Worm (Caenorhabditis elegans) whole organism, young adult: Measurements from ENCODE around the gene tin-10.
A peak's percentile ranks its signal among the peaks of the same experiment; 100 is the strongest.

Experiments used
- B0336.3 ChIP-seq: fragments of 200-800 bp; sonication (Bioruptor generic); IDR thresholded peaks from 2 replicates; pipeline ENCODE4 v1.3.6; 2022; ENCODE audit warnings: missing genetic modification characterization, missing compliant biosample characterization
- C17E4.6 ChIP-seq: fragments of 200-800 bp; sonication (Bioruptor generic); IDR thresholded peaks from 2 replicates; pipeline ENCODE4 v1.3.6; 2022; ENCODE audit warnings: missing genetic modification reagents, missing genetic modification characterization, missing compliant biosample characterization
- D2030.7 ChIP-seq: fragments of 200-800 bp; sonication (Bioruptor generic); IDR thresholded peaks from 2 replicates; pipeline ENCODE4 v1.3.6; 2022; ENCODE audit warnings: missing genetic modification reagents, missing genetic modification characterization, missing compliant biosample characterization
- F33H1.4 ChIP-seq: fragments of 200-800 bp; sonication (Bioruptor generic); IDR thresholded peaks from 2 replicates; pipeline ENCODE4 v1.3.6; 2022; ENCODE audit warnings: missing genetic modification reagents, missing genetic modification characterization, missing compliant biosample characterization
- F37B4.10 ChIP-seq: fragments of 200-800 bp; sonication (Bioruptor generic); IDR thresholded peaks from 2 replicates; pipeline ENCODE4 v1.3.6; 2022; ENCODE audit warnings: missing genetic modification characterization, missing compliant biosample characterization
- Y95B8A.8 ChIP-seq: fragments of 200-800 bp; sonication (Bioruptor generic); IDR thresholded peaks from 2 replicates; pipeline ENCODE4 v1.3.6; 2022; ENCODE audit warnings: missing genetic modification reagents, missing genetic modification characterization, missing compliant biosample characterization
- atf-7 ChIP-seq: sonication (generic microtip); optimal IDR thresholded peaks from 2 replicates; lab custom pipeline; 2017; ENCODE audit warnings: mild to moderate bottlenecking, missing genetic modification characterization, missing compliant biosample characterization
- attf-3 ChIP-seq: fragments of 200-800 bp; sonication (Bioruptor generic); conservative IDR thresholded peaks from 2 replicates; pipeline ENCODE4 v1.3.6; 2022; ENCODE audit warnings: missing genetic modification reagents, missing genetic modification characterization, missing compliant biosample characterization
- ceh-79 ChIP-seq: sonication (generic microtip); optimal IDR thresholded peaks from 2 replicates; lab custom pipeline; 2017; ENCODE audit warnings: mild to moderate bottlenecking, missing genetic modification characterization, missing compliant biosample characterization
- ceh-91 ChIP-seq: fragments of 200-800 bp; sonication (Bioruptor generic); IDR thresholded peaks from 2 replicates; pipeline ENCODE4 v1.3.6; 2022; ENCODE audit warnings: missing genetic modification reagents, missing genetic modification characterization, missing compliant biosample characterization
- dpl-1 ChIP-seq: fragments of 150-350 bp; optimal IDR thresholded peaks from 2 replicates; lab custom pipeline; 2014; ENCODE audit warnings: missing biosample characterization, missing genetic modification reagents, missing genetic modification characterization
- efl-1 ChIP-seq: fragments of 150-350 bp; optimal IDR thresholded peaks from 2 replicates; lab custom pipeline; 2014; ENCODE audit warnings: missing biosample characterization, missing genetic modification reagents, missing genetic modification characterization
- egrh-3 ChIP-seq: fragments of 200-800 bp; sonication (Bioruptor generic); IDR thresholded peaks from 2 replicates; pipeline ENCODE4 v1.3.6; 2022; ENCODE audit warnings: missing genetic modification reagents, missing genetic modification characterization, missing compliant biosample characterization
- ekl-4 ChIP-seq: fragments of 200-800 bp; sonication (Bioruptor generic); IDR thresholded peaks from 2 replicates; pipeline ENCODE4 v1.3.6; 2022; ENCODE audit warnings: missing genetic modification reagents, missing genetic modification characterization, missing compliant biosample characterization
- hlh-12 ChIP-seq: sonication (generic microtip); optimal IDR thresholded peaks from 2 replicates; lab custom pipeline; 2016; ENCODE audit warnings: missing genetic modification characterization, missing compliant biosample characterization
- hmg-1.2 ChIP-seq: fragments of 200-800 bp; sonication (Bioruptor generic); IDR thresholded peaks from 2 replicates; pipeline ENCODE4 v1.3.6; 2022; ENCODE audit warnings: missing genetic modification reagents, missing genetic modification characterization, missing compliant biosample characterization
- hsf-1 ChIP-seq: fragments of 200-800 bp; sonication (Bioruptor generic); IDR thresholded peaks from 2 replicates; pipeline ENCODE4 v1.3.6; 2022; ENCODE audit warnings: missing genetic modification reagents, missing genetic modification characterization, missing compliant biosample characterization
- lin-35 ChIP-seq, 3 experiments: fragments of 150-350 bp in 2 of 3; sonication (generic microtip) in 1 of 3; optimal IDR thresholded peaks; 2 replicates each; lab custom pipeline; 2014 to 2018; ENCODE audit warnings: missing biosample characterization in 3 of 3, missing genetic modification characterization in 3 of 3, missing genetic modification reagents in 3 of 3
- lin-54 ChIP-seq: fragments of 200-800 bp; sonication (Bioruptor generic); optimal IDR thresholded peaks from 2 replicates; lab custom pipeline; 2018; ENCODE audit warnings: mild to moderate bottlenecking, missing genetic modification characterization, missing compliant biosample characterization
- lsl-1 ChIP-seq: fragments of 200-800 bp; sonication (Bioruptor generic); optimal IDR thresholded peaks from 2 replicates; lab custom pipeline; 2018; ENCODE audit warnings: mild to moderate bottlenecking, missing genetic modification characterization, moderate library complexity, missing compliant biosample characterization
- madf-6 ChIP-seq: fragments of 200-800 bp; sonication (Bioruptor generic); IDR thresholded peaks from 2 replicates; pipeline ENCODE4 v1.3.6; 2022; ENCODE audit warnings: missing genetic modification reagents, missing genetic modification characterization, missing compliant biosample characterization
- madf-8 ChIP-seq: fragments of 200-800 bp; sonication (Bioruptor generic); conservative IDR thresholded peaks from 2 replicates; pipeline ENCODE4 v1.3.6; 2022; ENCODE audit warnings: missing genetic modification reagents, missing genetic modification characterization, missing compliant biosample characterization
- mcd-1 ChIP-seq: fragments of 200-800 bp; sonication (Bioruptor generic); IDR thresholded peaks from 2 replicates; pipeline ENCODE4 v1.3.6; 2022; ENCODE audit warnings: missing genetic modification reagents, missing genetic modification characterization, missing compliant biosample characterization
- nhr-120 ChIP-seq: fragments of 200-800 bp; sonication (Bioruptor generic); IDR thresholded peaks from 2 replicates; pipeline ENCODE4 v1.3.6; 2022; ENCODE audit warnings: missing genetic modification characterization, missing compliant biosample characterization
- nhr-179 ChIP-seq: sonication (generic microtip); optimal IDR thresholded peaks from 2 replicates; lab custom pipeline; 2016; ENCODE audit warnings: mild to moderate bottlenecking, missing genetic modification characterization, missing compliant biosample characterization
- pha-4 ChIP-seq: fragments of 150-350 bp; sonication (generic microtip); optimal IDR thresholded peaks from 2 replicates; lab custom pipeline; 2014; ENCODE audit warnings: missing biosample characterization, missing genetic modification reagents, missing genetic modification characterization
- rec-8 ChIP-seq, 2 experiments: sonication (generic microtip); optimal IDR thresholded peaks; 2 replicates each; lab custom pipeline; 2016; ENCODE audit warnings: mild to moderate bottlenecking in 2 of 2, missing genetic modification characterization in 2 of 2, missing genetic modification reagents in 2 of 2, missing genotype in 2 of 2, missing biosample characterization in 1 of 2, missing compliant biosample characterization in 1 of 2, moderate library complexity in 1 of 2
- repo-1 ChIP-seq: sonication (generic microtip); optimal IDR thresholded peaks from 2 replicates; lab custom pipeline; 2017; ENCODE audit warnings: mild to moderate bottlenecking, missing genetic modification characterization, missing compliant biosample characterization
- sea-2 ChIP-seq: fragments of 200-800 bp; sonication (Bioruptor generic); IDR thresholded peaks from 2 replicates; pipeline ENCODE4 v1.3.6; 2022; ENCODE audit warnings: missing genetic modification characterization, missing compliant biosample characterization
- snpc-1.3 ChIP-seq: sonication (generic microtip); optimal IDR thresholded peaks from 2 replicates; lab custom pipeline; 2017; ENCODE audit warnings: missing genetic modification characterization, mild to moderate bottlenecking, missing compliant biosample characterization, antibody characterized with exemption, moderate library complexity, missing genotype, missing genetic modification reagents; ENCODE audit not compliant: insufficient read depth
- snpc-3.4 ChIP-seq: sonication (generic microtip); optimal IDR thresholded peaks from 2 replicates; lab custom pipeline; 2017; ENCODE audit warnings: missing genetic modification characterization, mild to moderate bottlenecking, missing compliant biosample characterization, antibody characterized with exemption, moderate library complexity, missing genotype, missing genetic modification reagents
- sptf-2 ChIP-seq: fragments of 200-800 bp; sonication (Bioruptor generic); optimal IDR thresholded peaks from 2 replicates; lab custom pipeline; 2018; ENCODE audit warnings: mild to moderate bottlenecking, missing genetic modification characterization, missing compliant biosample characterization
- tbp1 ChIP-seq: fragments of 200-800 bp; sonication (Bioruptor generic); optimal IDR thresholded peaks from 2 replicates; lab custom pipeline; 2018; ENCODE audit warnings: mild to moderate bottlenecking, missing genetic modification characterization, missing compliant biosample characterization
- zfh-2 ChIP-seq: fragments of 200-800 bp; sonication (Bioruptor generic); conservative IDR thresholded peaks from 2 replicates; pipeline ENCODE4 v1.3.6; 2022; ENCODE audit warnings: missing genetic modification reagents, missing genetic modification characterization, missing compliant biosample characterization

Gene tin-10

DNA sequence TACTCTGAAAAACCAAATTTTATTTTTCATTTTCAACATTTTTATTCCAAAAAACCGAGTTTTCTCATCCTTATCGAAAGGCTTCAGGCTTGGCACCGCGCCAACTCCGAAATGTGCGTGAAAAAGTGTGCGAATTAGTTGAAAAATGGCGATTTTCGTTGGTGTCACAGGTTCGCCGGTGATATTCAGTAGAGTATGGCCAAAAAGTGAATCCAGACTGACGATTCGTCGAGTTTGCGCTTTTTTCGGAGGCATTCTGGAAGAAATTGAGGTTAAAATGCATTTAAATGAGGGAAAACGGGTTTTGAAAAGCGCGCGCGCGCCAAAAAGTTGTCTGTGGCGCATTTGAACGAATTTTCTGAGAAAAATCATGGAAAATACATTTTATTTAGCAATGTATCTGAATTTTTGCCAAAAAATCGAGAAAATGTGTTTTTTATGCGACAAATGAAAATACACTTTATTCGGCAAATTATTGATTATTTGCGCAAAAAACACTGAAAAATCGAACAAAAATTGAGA is 20.9 kb upstream of the tin-10 start, which contains the start of the genes Y66D12A.16 and such-1:
Gene Y66D12A.16 (plus strand): TSS at position 51 of the 522 bp plus-strand sequence.
Gene such-1 (minus strand): TSS at position 256 of the 522 bp plus-strand sequence.
- TF ChIP-seq madf-6 (GFP tag; lab: Robert Waterston, UW) (peak; percentile 86), ceh-91 (GFP tag; lab: Robert Waterston, UW) (peak; percentile 39; the same call in 1 of the 2 replicates), dpl-1 (peak; percentile 48), F37B4.10 (no peak), pha-4 (tag; lab: Kevin White, UChicago) (no peak), D2030.7 (peak; percentile 12; the same call in 1 of the 2 replicates), efl-1 (GFP tag; lab: Kevin White, UChicago) (peak; percentile 74), madf-8 (GFP tag; lab: Robert Waterston, UW) (peak; percentile 73), F33H1.4 (GFP tag; lab: Robert Waterston, UW) (peak; percentile 31), Y95B8A.8 (GFP tag; lab: Robert Waterston, UW) (no peak), hsf-1 (GFP tag; lab: Robert Waterston, UW) (peak; percentile 67; the same call in 1 of the 2 replicates)
- TF ChIP-seq, all 124 proteins: peak for 8

DNA sequence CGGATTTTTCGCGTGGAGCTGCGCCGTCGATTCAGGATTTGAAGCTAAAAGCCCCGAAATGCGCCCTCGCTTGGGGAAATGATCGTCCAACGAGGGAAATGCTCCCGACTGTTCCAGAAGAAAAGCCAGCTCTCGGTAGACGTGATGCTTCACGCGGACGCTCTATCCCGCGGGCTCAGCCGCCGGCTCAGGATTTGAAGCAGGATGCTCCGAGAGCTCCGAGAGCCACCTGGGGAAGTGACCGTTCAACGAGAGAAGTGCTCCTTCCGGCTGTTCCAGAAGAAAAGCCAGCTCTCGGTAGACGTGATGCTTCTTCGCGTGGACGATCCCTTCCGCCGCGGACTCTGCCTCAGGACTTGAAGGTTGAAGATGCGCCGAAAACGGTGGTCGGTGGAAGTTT is 8.2 kb upstream of the tin-10 start:
- TF ChIP-seq egrh-3 (GFP tag; lab: Robert Waterston, UW) = peak; percentile 75; the same call in 1 of the 2 replicates
- peak; percentile 78 for TF ChIP-seq zfh-2 (GFP tag; lab: Robert Waterston, UW)
- no peak for TF ChIP-seq C17E4.6 (GFP tag; lab: Robert Waterston, UW)
- TF ChIP-seq atf-7 (tag; lab: Kevin White, UChicago) = no peak
- TF ChIP-seq ekl-4 (GFP tag; lab: Robert Waterston, UW) = no peak
- TF ChIP-seq tbp1 (GFP tag; lab: Kevin White, UChicago) = no peak
- TF ChIP-seq lin-35 (GFP tag; optimal IDR thresholded peaks at IDR 0.05; lab: Kevin White, UChicago) = no peak

DNA sequence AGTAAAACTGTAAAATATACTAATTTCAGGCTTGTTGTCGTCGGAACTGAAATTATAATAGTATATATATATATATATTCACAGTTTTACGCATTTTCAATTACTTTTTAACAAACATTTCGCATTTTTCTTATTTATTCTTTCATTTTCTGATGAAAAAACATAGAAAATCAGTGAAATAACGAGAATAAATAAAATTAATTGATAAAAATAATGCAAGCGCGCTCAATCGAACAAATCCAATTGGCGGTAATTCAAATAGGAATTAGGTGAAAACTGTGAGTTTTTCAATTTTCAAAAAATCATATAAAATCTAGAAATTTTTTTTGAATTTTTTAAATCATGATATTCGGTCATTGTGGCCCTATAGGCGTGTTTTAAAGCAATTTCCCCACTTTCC is 7.5 kb upstream of the tin-10 start:
- TF ChIP-seq sptf-2 (no peak), nhr-120 (GFP tag; lab: Robert Waterston, UW) (no peak)

DNA sequence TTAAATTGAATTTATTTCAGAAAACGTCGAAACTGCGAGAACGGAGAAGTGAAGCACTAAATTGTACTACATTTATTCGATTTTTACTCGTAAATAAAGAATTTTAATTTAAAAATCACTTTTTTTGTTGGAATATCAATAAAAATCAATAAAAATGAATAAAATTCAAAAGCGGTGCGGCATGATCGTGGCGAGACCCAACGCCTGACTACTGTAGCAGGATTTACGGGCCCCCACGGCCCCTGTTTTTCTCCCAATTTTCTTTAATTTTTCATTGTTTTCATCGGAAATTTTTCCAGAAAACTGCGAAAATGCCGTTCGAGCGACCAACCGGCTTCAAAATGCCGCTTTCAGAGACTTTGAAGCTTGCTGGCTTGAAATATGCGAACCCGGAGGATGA is 6.2 kb upstream of the tin-10 start, which contains the start of gene Y66D12A.19:
Gene Y66D12A.19 (plus strand): TSS at position 266 of the 400 bp plus-strand sequence.
- no peak for TF ChIP-seq repo-1 (tag; lab: Kevin White, UChicago)
- peak; percentile 7 for TF ChIP-seq lin-54 (GFP tag; lab: Kevin White, UChicago)
- no peak for TF ChIP-seq ekl-4 (GFP tag; lab: Robert Waterston, UW)
- TF ChIP-seq D2030.7 = peak; percentile 26; the same call in 1 of the 2 replicates
- peak; percentile 21; the same call in 1 of the 2 replicates for TF ChIP-seq madf-6 (GFP tag; lab: Robert Waterston, UW)
- no peak for TF ChIP-seq snpc-3.4 (tag; lab: Kevin White, UChicago)
- TF ChIP-seq madf-8 (GFP tag; lab: Robert Waterston, UW) = no peak
- peak; percentile 77 for TF ChIP-seq F33H1.4 (GFP tag; lab: Robert Waterston, UW)
- peak; percentile 73 for TF ChIP-seq lsl-1 (GFP tag; lab: Kevin White, UChicago)

DNA sequence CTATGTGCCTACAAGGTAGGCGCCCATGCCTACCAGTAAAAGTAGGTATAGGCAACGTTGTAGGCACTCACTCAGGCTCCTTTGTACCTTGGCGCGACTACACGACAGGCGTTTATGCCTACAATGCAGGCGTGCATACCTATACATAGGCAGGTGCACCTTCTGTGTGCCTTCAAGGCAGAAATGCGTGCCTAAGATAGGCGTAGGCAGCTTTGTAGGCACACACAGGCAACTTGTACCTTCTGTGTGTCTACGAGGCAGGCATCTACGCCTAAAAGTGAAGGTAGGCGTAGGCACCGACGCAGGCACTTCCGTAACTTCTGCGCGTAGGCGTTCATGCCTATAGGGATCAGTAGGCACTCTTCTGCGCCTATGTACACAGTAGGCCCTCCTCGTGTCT is 3.0 kb upstream of the tin-10 start:
- TF ChIP-seq sea-2 (GFP tag; lab: Robert Waterston, UW) (0 out of 2 replicates have a peak, but pooled peaks have one; percentile 6), ceh-79 (no peak)
- TF ChIP-seq, all 124 proteins: peak for 1

DNA sequence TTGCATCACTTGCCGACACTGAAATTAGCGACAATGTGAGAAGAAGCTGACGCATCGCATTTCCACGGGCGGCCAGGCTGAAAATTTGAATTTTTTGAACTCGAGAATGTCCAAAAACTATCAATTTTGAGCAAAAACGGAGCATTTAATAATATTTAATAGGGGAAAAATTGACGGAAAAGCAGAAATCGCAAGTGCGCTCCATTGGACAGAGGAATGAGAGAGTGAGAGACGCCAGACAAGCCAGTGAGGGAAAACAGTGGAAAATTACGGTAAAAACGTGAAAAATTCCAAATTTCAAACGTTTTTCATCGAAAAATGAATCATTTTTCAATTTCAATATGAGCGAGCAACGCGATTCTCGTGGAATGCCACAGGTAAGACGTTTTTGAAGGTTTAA is 2.6 kb upstream of the tin-10 start, which contains the start of the genes Y66D12A.21 and spe-6:
Gene Y66D12A.21 (minus strand): TSS at position 90 of the 400 bp plus-strand sequence.
Gene spe-6 (plus strand): TSS at position 276 of the 400 bp plus-strand sequence.
- TF ChIP-seq hmg-1.2 (peak; percentile 15; the same call in 1 of the 2 replicates), lin-54 (GFP tag; lab: Kevin White, UChicago) (peak; percentile 20), mcd-1 (GFP tag; lab: Robert Waterston, UW) (peak; percentile 74), B0336.3 (GFP tag; lab: Robert Waterston, UW) (no peak), snpc-1.3 (tag; lab: Kevin White, UChicago) (no peak), hlh-12 (tag; lab: Kevin White, UChicago) (no peak), rec-8 (tag; optimal IDR thresholded peaks at IDR 0.05; lab: Kevin White, UChicago) (no peak), nhr-179 (tag; lab: Kevin White, UChicago) (no peak), attf-3 (GFP tag; lab: Robert Waterston, UW) (no peak)
